Worm (Caenorhabditis elegans) whole organism, young adult: ENCODE data around the gene F09G2.2.

Experiments
- C06A6.2 ChIP-seq: fragments of 200-800 bp; sonication (Bioruptor generic); conservative IDR thresholded peaks from 2 replicates; pipeline ENCODE4 v1.3.6; 2022; ENCODE audit warnings: missing genetic modification characterization, missing compliant biosample characterization
- D2030.7 ChIP-seq: fragments of 200-800 bp; sonication (Bioruptor generic); IDR thresholded peaks from 2 replicates; pipeline ENCODE4 v1.3.6; 2022; ENCODE audit warnings: missing genetic modification reagents, missing genetic modification characterization, missing compliant biosample characterization
- F49E8.2 ChIP-seq: sonication (generic microtip); optimal IDR thresholded peaks from 3 replicates; lab custom pipeline; 2017; ENCODE audit warnings: missing genetic modification characterization, mild to moderate bottlenecking, missing compliant biosample characterization, antibody characterized with exemption, moderate library complexity; ENCODE audit not compliant: insufficient read depth
- F52B5.7 ChIP-seq: sonication (generic microtip); optimal IDR thresholded peaks from 2 replicates; lab custom pipeline; 2016; ENCODE audit warnings: mild to moderate bottlenecking, missing genetic modification characterization, missing compliant biosample characterization
- F57A8.1 ChIP-seq: fragments of 200-800 bp; sonication (Bioruptor generic); optimal IDR thresholded peaks from 2 replicates; lab custom pipeline; 2018; ENCODE audit warnings: mild to moderate bottlenecking, missing genetic modification characterization, moderate library complexity, missing compliant biosample characterization
- K12H6.12 ChIP-seq: fragments of 200-800 bp; sonication (Bioruptor generic); optimal IDR thresholded peaks from 2 replicates; lab custom pipeline; 2018; ENCODE audit warnings: mild to moderate bottlenecking, missing genetic modification characterization, missing compliant biosample characterization
- Y53F4B.3 ChIP-seq: fragments of 200-800 bp; sonication (Bioruptor generic); IDR thresholded peaks from 2 replicates; pipeline ENCODE4 v1.3.6; 2022; ENCODE audit warnings: missing genetic modification reagents, missing genetic modification characterization, missing compliant biosample characterization
- Y53G8AR.9 ChIP-seq: fragments of 200-800 bp; sonication (Bioruptor generic); conservative IDR thresholded peaks from 2 replicates; pipeline ENCODE4 v1.3.6; 2022; ENCODE audit warnings: missing genetic modification reagents, missing genetic modification characterization, missing compliant biosample characterization
- Y79H2A.3 ChIP-seq: fragments of 200-800 bp; sonication (Bioruptor generic); conservative IDR thresholded peaks from 2 replicates; pipeline ENCODE4 v1.3.6; 2022; ENCODE audit warnings: missing genetic modification reagents, missing genetic modification characterization, missing compliant biosample characterization
- aptf-3 ChIP-seq: fragments of 200-800 bp; sonication (Bioruptor generic); IDR thresholded peaks from 2 replicates; pipeline ENCODE4 v1.3.6; 2022; ENCODE audit warnings: missing genetic modification characterization, missing compliant biosample characterization
- bed-1 ChIP-seq: fragments of 200-800 bp; sonication (Bioruptor generic); IDR thresholded peaks from 2 replicates; pipeline ENCODE4 v1.3.6; 2022; ENCODE audit warnings: missing genetic modification reagents, missing genetic modification characterization, missing compliant biosample characterization
- bed-2 ChIP-seq: fragments of 200-800 bp; sonication (Bioruptor generic); IDR thresholded peaks from 2 replicates; pipeline ENCODE4 v1.3.6; 2022; ENCODE audit warnings: missing genetic modification reagents, missing genetic modification characterization, missing compliant biosample characterization
- cebp-1 ChIP-seq, 2 experiments: fragments of 200-800 bp in 1 of 2; sonication (Bioruptor generic) in 1 of 2; sonication (generic microtip) in 1 of 2; IDR thresholded peaks in 1 of 2; optimal IDR thresholded peaks in 1 of 2; 2 replicates each; pipeline versions ENCODE4 v1.3.6 to Lab custom; 2017 to 2022; ENCODE audit warnings: missing compliant biosample characterization in 2 of 2, missing genetic modification characterization in 2 of 2, mild to moderate bottlenecking in 1 of 2, missing genetic modification reagents in 1 of 2, moderate library complexity in 1 of 2
- ceh-100 ChIP-seq: fragments of 200-800 bp; sonication (Bioruptor generic); IDR thresholded peaks from 2 replicates; pipeline ENCODE4 v1.3.6; 2022; ENCODE audit warnings: missing genetic modification reagents, missing genetic modification characterization, missing compliant biosample characterization
- ceh-91 ChIP-seq: fragments of 200-800 bp; sonication (Bioruptor generic); IDR thresholded peaks from 2 replicates; pipeline ENCODE4 v1.3.6; 2022; ENCODE audit warnings: missing genetic modification reagents, missing genetic modification characterization, missing compliant biosample characterization
- dox-1 ChIP-seq: fragments of 200-800 bp; sonication (Bioruptor generic); IDR thresholded peaks from 2 replicates; pipeline ENCODE4 v1.3.6; 2022; ENCODE audit warnings: missing genetic modification reagents, missing genetic modification characterization, missing compliant biosample characterization
- efl-1 ChIP-seq: fragments of 150-350 bp; optimal IDR thresholded peaks from 2 replicates; lab custom pipeline; 2014; ENCODE audit warnings: missing biosample characterization, missing genetic modification reagents, missing genetic modification characterization
- egl-18 ChIP-seq: fragments of 200-800 bp; sonication (Bioruptor generic); IDR thresholded peaks from 2 replicates; pipeline ENCODE4 v1.3.6; 2022; ENCODE audit warnings: missing genetic modification reagents, missing genetic modification characterization, missing compliant biosample characterization
- egrh-3 ChIP-seq: fragments of 200-800 bp; sonication (Bioruptor generic); IDR thresholded peaks from 2 replicates; pipeline ENCODE4 v1.3.6; 2022; ENCODE audit warnings: missing genetic modification reagents, missing genetic modification characterization, missing compliant biosample characterization
- ekl-4 ChIP-seq: fragments of 200-800 bp; sonication (Bioruptor generic); IDR thresholded peaks from 2 replicates; pipeline ENCODE4 v1.3.6; 2022; ENCODE audit warnings: missing genetic modification reagents, missing genetic modification characterization, missing compliant biosample characterization
- gei-17 ChIP-seq: fragments of 200-800 bp; sonication (Bioruptor generic); optimal IDR thresholded peaks from 2 replicates; lab custom pipeline; 2018; ENCODE audit warnings: mild to moderate bottlenecking, missing genetic modification characterization, missing compliant biosample characterization
- him-1 ChIP-seq: sonication (generic microtip); optimal IDR thresholded peaks from 2 replicates; lab custom pipeline; 2016; ENCODE audit warnings: missing genotype, missing genetic modification reagents, missing genetic modification characterization, missing compliant biosample characterization
- hsf-1 ChIP-seq: fragments of 200-800 bp; sonication (Bioruptor generic); IDR thresholded peaks from 2 replicates; pipeline ENCODE4 v1.3.6; 2022; ENCODE audit warnings: missing genetic modification reagents, missing genetic modification characterization, missing compliant biosample characterization
- let-607 ChIP-seq, 2 experiments: fragments of 200-800 bp in 1 of 2; sonication (Bioruptor generic) in 1 of 2; sonication (generic microtip) in 1 of 2; optimal IDR thresholded peaks; 2 replicates each; lab custom pipeline; 2016 to 2018; ENCODE audit warnings: mild to moderate bottlenecking in 2 of 2, missing compliant biosample characterization in 2 of 2, missing genetic modification characterization in 2 of 2, moderate library complexity in 2 of 2, missing genotype in 1 of 2
- lin-40 ChIP-seq: sonication (generic microtip); optimal IDR thresholded peaks from 2 replicates; lab custom pipeline; 2016; ENCODE audit warnings: missing genetic modification characterization, mild to moderate bottlenecking, missing compliant biosample characterization, missing genotype, missing genetic modification reagents
- mcd-1 ChIP-seq: fragments of 200-800 bp; sonication (Bioruptor generic); IDR thresholded peaks from 2 replicates; pipeline ENCODE4 v1.3.6; 2022; ENCODE audit warnings: missing genetic modification reagents, missing genetic modification characterization, missing compliant biosample characterization
- nfya-1 ChIP-seq: sonication (generic microtip); optimal IDR thresholded peaks from 2 replicates; lab custom pipeline; 2017; ENCODE audit warnings: antibody characterized with exemption, missing compliant biosample characterization, missing genetic modification characterization, borderline replicate concordance; ENCODE audit not compliant: insufficient read depth
- nhr-120 ChIP-seq: fragments of 200-800 bp; sonication (Bioruptor generic); IDR thresholded peaks from 2 replicates; pipeline ENCODE4 v1.3.6; 2022; ENCODE audit warnings: missing genetic modification characterization, missing compliant biosample characterization
- nhr-179 ChIP-seq: sonication (generic microtip); optimal IDR thresholded peaks from 2 replicates; lab custom pipeline; 2016; ENCODE audit warnings: mild to moderate bottlenecking, missing genetic modification characterization, missing compliant biosample characterization
- nhr-80 ChIP-seq: sonication (generic microtip); optimal IDR thresholded peaks from 2 replicates; lab custom pipeline; 2016; ENCODE audit warnings: missing genetic modification characterization, missing compliant biosample characterization
- rcor-1 ChIP-seq: fragments of 200-800 bp; sonication (Bioruptor generic); IDR thresholded peaks from 2 replicates; pipeline ENCODE4 v1.3.6; 2022; ENCODE audit warnings: missing genetic modification reagents, missing genetic modification characterization, missing compliant biosample characterization
- rec-8 ChIP-seq, 2 experiments: sonication (generic microtip); optimal IDR thresholded peaks; 2 replicates each; lab custom pipeline; 2016; ENCODE audit warnings: mild to moderate bottlenecking in 2 of 2, missing genetic modification characterization in 2 of 2, missing genetic modification reagents in 2 of 2, missing genotype in 2 of 2, missing biosample characterization in 1 of 2, missing compliant biosample characterization in 1 of 2, moderate library complexity in 1 of 2
- repo-1 ChIP-seq: sonication (generic microtip); optimal IDR thresholded peaks from 2 replicates; lab custom pipeline; 2017; ENCODE audit warnings: mild to moderate bottlenecking, missing genetic modification characterization, missing compliant biosample characterization
- tbx-9 ChIP-seq: sonication (generic microtip); optimal IDR thresholded peaks from 2 replicates; lab custom pipeline; 2016; ENCODE audit warnings: borderline replicate concordance, missing genetic modification characterization, inconsistent platforms, missing compliant biosample characterization
- unc-130 ChIP-seq: sonication (generic microtip); optimal IDR thresholded peaks from 2 replicates; lab custom pipeline; 2016; ENCODE audit warnings: missing genetic modification reagents, missing genetic modification characterization, missing compliant biosample characterization
- unc-62 ChIP-seq: fragments of 150-350 bp; optimal IDR thresholded peaks from 2 replicates; lab custom pipeline; 2014; ENCODE audit warnings: missing biosample characterization, missing genetic modification reagents, missing genetic modification characterization
- xnd-1 ChIP-seq: sonication (generic microtip); optimal IDR thresholded peaks from 2 replicates; lab custom pipeline; 2016; ENCODE audit warnings: missing genotype, missing genetic modification reagents, missing genetic modification characterization, missing compliant biosample characterization

F09G2.2 gene

ce11 chrV:7175201-7175600, 21.5 kb upstream of the F09G2.2 start, which contains the start of gene lgc-39:
lgc-39 (plus strand) TSS chrV:7175501.
- TF ChIP-seq F57A8.1 (no peak), Y53G8AR.9 (GFP tag; lab: Robert Waterston, UW) (no peak), F52B5.7 (tag; lab: Kevin White, UChicago) (no peak), cebp-1 (GFP tag; IDR thresholded peaks at IDR 0.05; lab: Robert Waterston, UW) (no peak), cebp-1 (tag; optimal IDR thresholded peaks at IDR 0.05; lab: Kevin White, UChicago) (no peak), F49E8.2 (tag; lab: Kevin White, UChicago) (no peak), ceh-91 (no peak), ekl-4 (GFP tag; lab: Robert Waterston, UW) (no peak), tbx-9 (tag; lab: Kevin White, UChicago) (no peak), him-1 (no peak), unc-130 (GFP tag; lab: Kevin White, UChicago) (no peak), bed-1 (GFP tag; lab: Robert Waterston, UW) (no peak), rec-8 (tag; optimal IDR thresholded peaks at IDR 0.05; lab: Kevin White, UChicago) (no peak), unc-62 (GFP tag; lab: Kevin White, UChicago) (no peak), nhr-120 (no peak), Y79H2A.3 (GFP tag; lab: Robert Waterston, UW) (no peak), nhr-80 (tag; lab: Kevin White, UChicago) (no peak), let-607 (tag; optimal IDR thresholded peaks at IDR 0.05; lab: Kevin White, UChicago) (no peak)

ce11 chrV:7178843-7179242, 17.9 kb upstream of the F09G2.2 start, which contains the start of gene cpsf-2:
cpsf-2 (plus strand) TSS chrV:7179172.
- TF ChIP-seq efl-1 (GFP tag; lab: Kevin White, UChicago) (peak; percentile 3), aptf-3 (no peak), egrh-3 (GFP tag; lab: Robert Waterston, UW) (no peak), rcor-1 (GFP tag; lab: Robert Waterston, UW) (no peak), nfya-1 (tag; lab: Kevin White, UChicago) (no peak), tbx-9 (tag; lab: Kevin White, UChicago) (no peak), C06A6.2 (GFP tag; lab: Robert Waterston, UW) (no peak), Y53F4B.3 (no peak), repo-1 (tag; lab: Kevin White, UChicago) (no peak)

- TF ChIP-seq hsf-1: no peak
- no peak for TF ChIP-seq ceh-91
- no peak for TF ChIP-seq nhr-179 (tag; lab: Kevin White, UChicago)
- TF ChIP-seq D2030.7 (GFP tag; lab: Robert Waterston, UW): no peak
- TF ChIP-seq mcd-1 (GFP tag; lab: Robert Waterston, UW): no peak
- TF ChIP-seq Y53F4B.3: no peak
- no peak for TF ChIP-seq xnd-1 (tag; lab: Kevin White, UChicago)
- TF ChIP-seq ceh-100: no peak
- TF ChIP-seq egl-18 (GFP tag; lab: Robert Waterston, UW): no peak
- no peak for TF ChIP-seq dox-1 (GFP tag; lab: Robert Waterston, UW)
- TF ChIP-seq K12H6.12 (tag; lab: Kevin White, UChicago): no peak
- no peak for TF ChIP-seq bed-2 (GFP tag; lab: Robert Waterston, UW)
- no peak for TF ChIP-seq nhr-120
- no peak for TF ChIP-seq gei-17
- TF ChIP-seq lin-40 (tag; lab: Kevin White, UChicago): no peak
- no peak for TF ChIP-seq him-1
These were observed 12.2 kb upstream of the F09G2.2 start, which contains the start of gene pitr-5 for ce11 chrV:7184549-7184948. pitr-5 (plus strand) TSS chrV:7184849.
